Worm (Caenorhabditis elegans) whole organism, mixed stage, embryonic: ENCODE results near the gene wrk-1.

ENCODE experiments used
- bed-3 ChIP-seq: fragments of 200-800 bp; sonication (Bioruptor generic); optimal IDR thresholded peaks from 3 replicates; lab custom pipeline; 2018; ENCODE audit warnings: mild to moderate bottlenecking, missing genetic modification characterization, moderate library complexity, missing compliant biosample characterization
- ceh-39 ChIP-seq: fragments of 150-350 bp; optimal IDR thresholded peaks from 2 replicates; lab custom pipeline; 2014; ENCODE audit warnings: missing biosample characterization, missing genetic modification characterization
- drap-1 ChIP-seq: fragments of 200-800 bp; sonication (Bioruptor generic); optimal IDR thresholded peaks from 3 replicates; lab custom pipeline; 2018; ENCODE audit warnings: mild to moderate bottlenecking, missing genetic modification characterization, missing compliant biosample characterization
- lin-13 ChIP-seq: fragments of 150-350 bp; optimal IDR thresholded peaks from 2 replicates; lab custom pipeline; 2014; ENCODE audit warnings: missing biosample characterization, missing genetic modification characterization
- mep-1 ChIP-seq: fragments of 150-350 bp; optimal IDR thresholded peaks from 2 replicates; lab custom pipeline; 2017; ENCODE audit warnings: missing biosample characterization, missing genetic modification reagents, missing genetic modification characterization, inconsistent platforms
- mls-2 ChIP-seq: sonication (generic microtip); optimal IDR thresholded peaks from 2 replicates; lab custom pipeline; 2016; ENCODE audit warnings: mild to moderate bottlenecking, missing genetic modification characterization, moderate library complexity, missing compliant biosample characterization
- nhr-237 ChIP-seq: fragments of 150-350 bp; optimal IDR thresholded peaks from 2 replicates; lab custom pipeline; 2014; ENCODE audit warnings: missing biosample characterization, missing genetic modification characterization
- nhr-28 ChIP-seq: fragments of 150-350 bp; optimal IDR thresholded peaks from 2 replicates; lab custom pipeline; 2014; ENCODE audit warnings: missing biosample characterization, missing genetic modification characterization
- nhr-76 ChIP-seq: sonication (generic microtip); optimal IDR thresholded peaks from 2 replicates; lab custom pipeline; 2017; ENCODE audit warnings: missing biosample characterization, missing genetic modification characterization
- snpc-4 ChIP-seq: fragments of 150-350 bp; optimal IDR thresholded peaks from 2 replicates; lab custom pipeline; 2014; ENCODE audit warnings: missing biosample characterization, missing genetic modification characterization
- unc-62 ChIP-seq: fragments of 150-350 bp; optimal IDR thresholded peaks from 2 replicates; lab custom pipeline; 2014; ENCODE audit warnings: missing biosample characterization, missing genetic modification reagents, missing genetic modification characterization
- ztf-11 ChIP-seq: fragments of 150-350 bp; optimal IDR thresholded peaks from 2 replicates; lab custom pipeline; 2014; ENCODE audit warnings: missing biosample characterization, missing genetic modification characterization

DNA sequence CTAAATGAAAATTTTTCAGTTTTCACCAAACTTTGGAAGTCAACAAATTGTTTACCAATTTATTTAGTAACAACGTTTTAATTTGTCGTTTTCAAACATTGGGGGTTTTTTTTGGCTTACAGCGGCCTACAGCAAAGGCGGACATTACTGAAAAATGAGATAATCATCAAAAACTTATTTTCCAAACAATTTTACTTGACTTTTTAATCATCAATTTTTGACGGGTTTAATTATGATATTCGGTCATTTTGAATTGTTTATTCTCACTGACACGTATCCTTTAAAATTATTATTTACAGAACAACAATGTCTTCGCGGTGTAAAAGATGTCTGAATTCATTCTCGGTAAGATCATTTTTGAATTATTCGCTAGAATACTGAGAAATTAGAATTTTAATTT is 24.8 kb downstream of the wrk-1 start, which contains the start of gene F40B5.2:
- TF ChIP-seq nhr-28 = no peak
- TF ChIP-seq nhr-76 (tag; lab: Kevin White, UChicago) = no peak
- TF ChIP-seq nhr-237 (tag; lab: Kevin White, UChicago) = no peak
- TF ChIP-seq snpc-4 (tag; lab: Kevin White, UChicago) = no peak
- no peak for TF ChIP-seq lin-13 (tag; lab: Kevin White, UChicago)
- TF ChIP-seq bed-3 (GFP tag; lab: Kevin White, UChicago) = no peak
- no peak for TF ChIP-seq ztf-11 (tag; lab: Kevin White, UChicago)
- TF ChIP-seq unc-62 = no peak
- TF ChIP-seq ceh-39 (tag; lab: Kevin White, UChicago) = no peak
- no peak for TF ChIP-seq mep-1 (tag; lab: Kevin White, UChicago)
- TF ChIP-seq drap-1 (GFP tag; lab: Kevin White, UChicago) = no peak
- TF ChIP-seq mls-2 = no peak
